Fruit fly (Drosophila melanogaster): ENCODE data around the gene Pex5.

DNA sequence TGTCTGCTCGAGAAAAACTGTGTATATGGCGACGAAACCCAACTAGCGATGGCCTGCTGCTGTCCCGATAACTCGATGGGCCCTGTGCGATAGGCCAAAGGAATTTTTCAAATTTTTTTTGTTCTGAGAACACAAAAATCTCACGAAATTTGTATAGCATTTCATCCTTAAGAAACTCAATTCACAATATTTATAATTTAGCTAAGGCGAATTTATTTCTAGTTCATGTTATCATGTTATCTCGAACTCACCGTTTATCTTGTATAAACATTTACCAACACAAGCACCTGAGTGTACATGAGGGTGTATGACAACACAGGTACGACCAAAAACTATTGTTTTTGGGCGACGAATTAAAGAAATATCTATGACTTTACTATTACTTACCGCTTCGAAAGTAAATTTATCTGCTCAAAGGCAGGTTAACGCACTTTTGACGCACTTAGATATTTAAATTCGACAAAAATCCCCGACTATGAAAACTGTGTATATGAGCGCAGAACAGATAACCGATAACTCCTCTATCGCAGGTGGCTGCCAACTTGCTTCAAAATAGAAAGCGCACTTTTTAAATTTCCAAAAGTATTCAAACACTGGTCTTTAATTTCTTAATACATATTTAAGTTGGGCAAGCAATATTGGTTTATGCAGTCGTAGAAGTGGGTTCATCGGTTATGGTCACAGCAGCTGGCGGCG, 31.4 kb upstream of the Pex5 start, which contains the start of gene arm:
- TF ChIP-seq fru (GFP tag; optimal IDR thresholded peaks at IDR 0.05) (no peak), Dfd (GFP tag; optimal IDR thresholded peaks at IDR 0.05) (no peak), lola (GFP tag; optimal IDR thresholded peaks at IDR 0.05) (no peak), jim (GFP tag; optimal IDR thresholded peaks at IDR 0.05) (no peak), Myc (optimal IDR thresholded peaks at IDR 0.05) (no peak), CG32264 (GFP tag; optimal IDR thresholded peaks at IDR 0.05) (no peak), usp (GFP tag; optimal IDR thresholded peaks at IDR 0.05) (no peak), brk (GFP tag; optimal IDR thresholded peaks at IDR 0.05) (no peak), CrebA (GFP tag; optimal IDR thresholded peaks at IDR 0.05; ENCODE audit: borderline replicate concordance) (no peak), psq (GFP tag; optimal IDR thresholded peaks at IDR 0.05) (peak; percentile 1), N (GFP tag; optimal IDR thresholded peaks at IDR 0.05) (no peak), dmrt93B (GFP tag; optimal IDR thresholded peaks at IDR 0.05) (no peak), Hr78 (GFP tag; optimal IDR thresholded peaks at IDR 0.05) (no peak)
